Fruit fly (Drosophila melanogaster) whole organism, embryonic: ENCODE results near the gene Sox100B.

ENCODE experiments used
- B-H1 ChIP-seq: fragments of 200-800 bp; sonication (Bioruptor generic); IDR thresholded peaks from 3 replicates; pipeline ENCODE4 v1.3.6; 2022; ENCODE audit warnings: missing biosample characterization, missing genetic modification characterization
- BtbVII ChIP-seq: fragments of 200-800 bp; sonication (Bioruptor generic); optimal IDR thresholded peaks from 3 replicates; lab custom pipeline; 2017; ENCODE audit warnings: missing biosample characterization, mild to moderate bottlenecking, missing genetic modification characterization
- CG10565 ChIP-seq: fragments of 200-800 bp; sonication (Bioruptor generic); optimal IDR thresholded peaks from 3 replicates; lab custom pipeline; 2016; ENCODE audit warnings: missing biosample characterization, mild to moderate bottlenecking, missing genetic modification characterization
- CG1233 ChIP-seq: fragments of 200-800 bp; sonication (Bioruptor generic); optimal IDR thresholded peaks from 4 replicates; lab custom pipeline; 2018; ENCODE audit warnings: missing biosample characterization, mild to moderate bottlenecking, missing genetic modification characterization
- CG13296 ChIP-seq: fragments of 200-800 bp; sonication (Bioruptor generic); optimal IDR thresholded peaks from 3 replicates; lab custom pipeline; 2018; ENCODE audit warnings: missing biosample characterization, mild to moderate bottlenecking, missing genetic modification characterization
- CG13894 ChIP-seq: fragments of 200-800 bp; sonication (Bioruptor generic); optimal IDR thresholded peaks from 3 replicates; lab custom pipeline; 2018; ENCODE audit warnings: missing biosample characterization, mild to moderate bottlenecking, missing genetic modification characterization, moderate library complexity
- CG14965 ChIP-seq: fragments of 200-800 bp; sonication (Bioruptor generic); optimal IDR thresholded peaks from 2 replicates; lab custom pipeline; 2016; ENCODE audit warnings: missing biosample characterization, missing genetic modification characterization, borderline replicate concordance
- CG17328 ChIP-seq: fragments of 200-800 bp; sonication (Bioruptor generic); IDR thresholded peaks from 2 replicates; pipeline ENCODE4 v1.3.6; 2022; ENCODE audit warnings: missing biosample characterization, missing genetic modification characterization
- CG17361 ChIP-seq: fragments of 200-800 bp; sonication (Bioruptor generic); IDR thresholded peaks from 3 replicates; pipeline ENCODE4 v1.3.6; 2022; ENCODE audit warnings: missing biosample characterization, missing genetic modification characterization
- CG1832 ChIP-seq: fragments of 200-800 bp; sonication (Bioruptor generic); optimal IDR thresholded peaks from 2 replicates; lab custom pipeline; 2017; ENCODE audit warnings: missing biosample characterization, mild to moderate bottlenecking, missing genetic modification characterization, inconsistent platforms
- CG2120 ChIP-seq: fragments of 200-800 bp; sonication (Bioruptor generic); optimal IDR thresholded peaks from 3 replicates; lab custom pipeline; 2016; ENCODE audit warnings: missing biosample characterization, missing genetic modification characterization
- CG2678 ChIP-seq: fragments of 200-800 bp; sonication (Bioruptor generic); optimal IDR thresholded peaks from 3 replicates; lab custom pipeline; 2019; ENCODE audit warnings: missing biosample characterization, mild to moderate bottlenecking, missing genetic modification characterization, moderate library complexity
- CG31441 ChIP-seq: fragments of 200-800 bp; sonication (Bioruptor generic); IDR thresholded peaks from 2 replicates; pipeline ENCODE4 v1.3.6; 2022; ENCODE audit warnings: missing biosample characterization, missing genetic modification characterization
- CG32772 ChIP-seq: fragments of 200-800 bp; sonication (Bioruptor generic); IDR thresholded peaks from 2 replicates; pipeline ENCODE4 v1.3.6; 2022; ENCODE audit warnings: missing biosample characterization, missing genetic modification characterization
- CG34224 ChIP-seq: fragments of 200-800 bp; sonication (Bioruptor generic); IDR thresholded peaks from 3 replicates; pipeline ENCODE4 v1.3.6; 2022; ENCODE audit warnings: missing biosample characterization, missing genetic modification characterization; ENCODE audit not compliant: partially characterized antibody
- CG34376 ChIP-seq: fragments of 200-800 bp; sonication (Bioruptor generic); optimal IDR thresholded peaks from 2 replicates; lab custom pipeline; 2018; ENCODE audit warnings: missing biosample characterization, mild to moderate bottlenecking, missing genetic modification characterization
- CG4404 ChIP-seq: fragments of 200-800 bp; sonication (Bioruptor generic); IDR thresholded peaks from 2 replicates; pipeline ENCODE4 v1.3.6; 2022; ENCODE audit warnings: missing biosample characterization, missing genetic modification characterization
- CG4730 ChIP-seq: fragments of 200-800 bp; sonication (Bioruptor generic); IDR thresholded peaks from 2 replicates; pipeline ENCODE4 v1.3.6; 2022; ENCODE audit warnings: missing biosample characterization, missing genetic modification characterization
- CG6654 ChIP-seq: fragments of 200-800 bp; sonication (Bioruptor generic); optimal IDR thresholded peaks from 2 replicates; lab custom pipeline; 2017; ENCODE audit warnings: missing biosample characterization, mild to moderate bottlenecking, missing genetic modification characterization
- CG6791 ChIP-seq: fragments of 200-800 bp; sonication (Bioruptor generic); IDR thresholded peaks from 3 replicates; pipeline ENCODE4 v1.3.6; 2022; ENCODE audit warnings: missing biosample characterization, missing genetic modification characterization; ENCODE audit not compliant: partially characterized antibody
- CG7372 ChIP-seq: fragments of 200-800 bp; sonication (Bioruptor generic); IDR thresholded peaks from 2 replicates; pipeline ENCODE4 v1.3.6; 2022; ENCODE audit warnings: missing biosample characterization, missing genetic modification characterization
- CG7556 ChIP-seq: fragments of 200-800 bp; sonication (Bioruptor generic); optimal IDR thresholded peaks from 2 replicates; lab custom pipeline; 2017; ENCODE audit warnings: missing biosample characterization, mild to moderate bottlenecking, missing genetic modification characterization
- CTCF ChIP-seq: fragments of 200-800 bp; sonication (Bioruptor generic); optimal IDR thresholded peaks from 2 replicates; lab custom pipeline; 2017; ENCODE audit warnings: missing biosample characterization, mild to moderate bottlenecking, missing genetic modification characterization, moderate library complexity
- CkIIα-i1 ChIP-seq: fragments of 200-800 bp; sonication (Bioruptor generic); IDR thresholded peaks from 2 replicates; pipeline ENCODE4 v1.3.6; 2022; ENCODE audit warnings: missing biosample characterization, missing genetic modification characterization
- Dbx ChIP-seq: fragments of 200-800 bp; sonication (Bioruptor generic); IDR thresholded peaks from 3 replicates; pipeline ENCODE4 v1.3.6; 2022; ENCODE audit warnings: missing biosample characterization, missing genetic modification characterization
- Drgx ChIP-seq: fragments of 200-800 bp; sonication (Bioruptor generic); IDR thresholded peaks from 2 replicates; pipeline ENCODE4 v1.3.6; 2022; ENCODE audit warnings: missing biosample characterization, missing genetic modification characterization
- E2f2 ChIP-seq: fragments of 200-800 bp; sonication (Bioruptor generic); IDR thresholded peaks from 2 replicates; pipeline ENCODE4 v1.3.6; 2022; ENCODE audit warnings: missing biosample characterization, missing genetic modification characterization
- Fer1 ChIP-seq: fragments of 200-800 bp; sonication (Bioruptor generic); optimal IDR thresholded peaks from 2 replicates; lab custom pipeline; 2017; ENCODE audit warnings: missing biosample characterization, mild to moderate bottlenecking, missing genetic modification characterization
- Hr51 ChIP-seq, 2 experiments: fragments of 200-800 bp; sonication (Bioruptor generic); optimal IDR thresholded peaks; 2 replicates in 1 of 2; 3 replicates in 1 of 2; lab custom pipeline; 2016 to 2018; ENCODE audit warnings: missing biosample characterization in 2 of 2, missing genetic modification characterization in 2 of 2, mild to moderate bottlenecking in 1 of 2, moderate library complexity in 1 of 2
- Mes4 ChIP-seq: fragments of 200-800 bp; sonication (Bioruptor generic); optimal IDR thresholded peaks from 2 replicates; lab custom pipeline; 2016; ENCODE audit warnings: missing biosample characterization, missing genetic modification characterization
- Nf-YC ChIP-seq: fragments of 200-800 bp; optimal IDR thresholded peaks from 3 replicates; lab custom pipeline; 2019; ENCODE audit warnings: missing biosample characterization, mild to moderate bottlenecking, missing genetic modification characterization, moderate library complexity
- Rx ChIP-seq: fragments of 200-800 bp; sonication (Bioruptor generic); IDR thresholded peaks from 2 replicates; pipeline ENCODE4 v1.3.6; 2022; ENCODE audit warnings: missing biosample characterization, missing genetic modification characterization
- Sox102F ChIP-seq: fragments of 200-800 bp; sonication (Bioruptor generic); optimal IDR thresholded peaks from 2 replicates; lab custom pipeline; 2018; ENCODE audit warnings: missing biosample characterization, mild to moderate bottlenecking, missing genetic modification characterization, moderate library complexity
- cas ChIP-seq: fragments of 200-800 bp; sonication (Bioruptor generic); IDR thresholded peaks from 2 replicates; pipeline ENCODE4 v1.3.6; 2022; ENCODE audit warnings: missing biosample characterization, missing genetic modification characterization
- dati ChIP-seq: fragments of 200-800 bp; sonication (Bioruptor generic); IDR thresholded peaks from 2 replicates; pipeline ENCODE4 v1.3.6; 2022; ENCODE audit warnings: missing biosample characterization, missing genetic modification characterization
- dpn ChIP-seq, 2 experiments: fragments of 200-800 bp; sonication (Bioruptor generic); optimal IDR thresholded peaks; 3 replicates each; lab custom pipeline; 2016; ENCODE audit warnings: missing biosample characterization in 2 of 2, missing genetic modification characterization in 2 of 2
- gro ChIP-seq: fragments of 200-800 bp; sonication (Bioruptor generic); optimal IDR thresholded peaks from 2 replicates; lab custom pipeline; 2016; ENCODE audit warnings: missing biosample characterization, missing genetic modification characterization
- gsb-n ChIP-seq: fragments of 200-800 bp; sonication (Bioruptor generic); optimal IDR thresholded peaks from 3 replicates; lab custom pipeline; 2018; ENCODE audit warnings: missing biosample characterization, mild to moderate bottlenecking, missing genetic modification characterization
- her ChIP-seq: fragments of 200-800 bp; sonication (Bioruptor generic); optimal IDR thresholded peaks from 2 replicates; lab custom pipeline; 2016; ENCODE audit warnings: missing biosample characterization, missing genetic modification characterization
- luna ChIP-seq: fragments of 200-800 bp; sonication (Bioruptor generic); optimal IDR thresholded peaks from 2 replicates; lab custom pipeline; 2016; ENCODE audit warnings: missing biosample characterization, missing genetic modification characterization
- org-1 ChIP-seq: fragments of 200-800 bp; sonication (Bioruptor generic); optimal IDR thresholded peaks from 2 replicates; lab custom pipeline; 2017; ENCODE audit warnings: missing biosample characterization, missing genetic modification characterization
- pnt ChIP-seq: fragments of 200-800 bp; sonication (Bioruptor generic); optimal IDR thresholded peaks from 3 replicates; lab custom pipeline; 2016; ENCODE audit warnings: missing biosample characterization, missing genetic modification characterization
- pum ChIP-seq: fragments of 200-800 bp; sonication (Bioruptor generic); optimal IDR thresholded peaks from 2 replicates; lab custom pipeline; 2016; ENCODE audit warnings: missing biosample characterization, missing genetic modification characterization
- pzg ChIP-seq: fragments of 200-800 bp; sonication (Bioruptor generic); optimal IDR thresholded peaks from 3 replicates; lab custom pipeline; 2018; ENCODE audit warnings: missing biosample characterization, mild to moderate bottlenecking, missing genetic modification characterization, moderate library complexity
- ranshi ChIP-seq: fragments of 200-800 bp; sonication (Bioruptor generic); IDR thresholded peaks from 2 replicates; pipeline ENCODE4 v1.3.6; 2022; ENCODE audit warnings: missing biosample characterization, missing genetic modification characterization
- sd ChIP-seq: fragments of 200-800 bp; sonication (Bioruptor generic); optimal IDR thresholded peaks from 3 replicates; lab custom pipeline; 2018; ENCODE audit warnings: missing biosample characterization, mild to moderate bottlenecking, missing genetic modification characterization, moderate library complexity
- shn ChIP-seq: fragments of 200-800 bp; sonication (Bioruptor generic); optimal IDR thresholded peaks from 3 replicates; lab custom pipeline; 2016; ENCODE audit warnings: missing biosample characterization, missing genetic modification characterization
- slbo ChIP-seq: fragments of 200-800 bp; sonication (Bioruptor generic); IDR thresholded peaks from 2 replicates; pipeline ENCODE4 v1.3.6; 2022; ENCODE audit warnings: missing biosample characterization, missing genetic modification characterization
- tgo ChIP-seq: fragments of 200-800 bp; sonication (Bioruptor generic); IDR thresholded peaks from 3 replicates; pipeline ENCODE4 v1.3.6; 2022; ENCODE audit warnings: missing biosample characterization, missing genetic modification characterization
- twi ChIP-seq: fragments of 200-800 bp; optimal IDR thresholded peaks from 2 replicates; lab custom pipeline; 2019; ENCODE audit warnings: missing biosample characterization, mild to moderate bottlenecking, missing genetic modification characterization, moderate library complexity
- vvl ChIP-seq: fragments of 200-800 bp; sonication (Bioruptor generic); IDR thresholded peaks from 2 replicates; pipeline ENCODE4 v1.3.6; 2022; ENCODE audit warnings: missing biosample characterization, missing genetic modification characterization
- wor ChIP-seq: fragments of 200-800 bp; sonication (Bioruptor generic); IDR thresholded peaks from 2 replicates; pipeline ENCODE4 v1.3.6; 2022; ENCODE audit warnings: missing biosample characterization, missing genetic modification characterization

Gene Sox100B

DNA sequence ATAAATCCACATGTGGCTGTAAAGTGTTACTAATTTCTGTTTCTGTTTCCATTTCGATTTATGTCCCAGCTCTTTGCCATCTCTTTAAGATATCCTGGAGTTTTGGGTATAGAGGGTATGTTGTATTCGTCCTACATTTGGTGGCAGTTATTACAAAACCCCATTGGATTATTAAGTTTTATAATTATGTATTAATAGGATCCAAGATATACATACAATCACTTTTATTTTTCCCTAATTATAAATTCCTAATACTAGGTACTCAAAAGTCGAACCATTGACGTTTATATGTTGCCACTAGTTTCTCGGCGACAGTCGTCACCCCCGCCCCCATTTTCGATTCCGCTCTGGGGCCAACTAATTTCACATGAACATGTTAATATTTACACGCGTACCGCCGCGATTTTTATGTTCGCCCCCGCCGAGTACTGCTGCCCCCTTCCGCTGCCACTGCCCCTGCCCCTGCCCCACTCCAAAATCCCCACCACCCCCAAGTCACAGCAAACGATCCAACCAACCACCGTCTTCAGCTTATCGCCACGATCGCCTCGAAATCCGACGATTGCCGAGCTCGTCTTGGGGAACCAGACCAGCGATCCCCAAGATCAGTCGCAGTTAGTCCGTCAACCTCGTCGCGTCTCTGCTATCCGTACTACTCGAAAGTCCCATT, at the start of gene Sox100B (continued):
- TF ChIP-seq CG6654 = no peak
- TF ChIP-seq CG17328 (GFP tag; lab: Robert Waterston, UW) = peak; percentile 72
- TF ChIP-seq pum (GFP tag; lab: Kevin White, UChicago) = peak; percentile 18
- peak; percentile 66 for TF ChIP-seq Sox102F (GFP tag; lab: Kevin White, UChicago)
- peak; percentile 57 for TF ChIP-seq slbo
- TF ChIP-seq E2f2 (GFP tag; lab: Robert Waterston, UW) = peak; percentile 26; the same call in 1 of the 2 replicates
- peak; percentile 12 for TF ChIP-seq pnt
- peak in 1 of 2 experiments; percentile 49 for TF ChIP-seq Hr51 (GFP tag; optimal IDR thresholded peaks at IDR 0.05; lab: Kevin White, UChicago)
- peak; percentile 27 for TF ChIP-seq CG1233
- TF ChIP-seq CG2120 (GFP tag; lab: Kevin White, UChicago) = no peak
- no peak for TF ChIP-seq CTCF (GFP tag; lab: Kevin White, UChicago)
- no peak for TF ChIP-seq CG6791 (GFP tag; lab: Robert Waterston, UW)
- no peak for TF ChIP-seq luna (GFP tag; lab: Kevin White, UChicago)
- TF ChIP-seq Nf-YC (tag; lab: Kevin White, UChicago) = peak; percentile 83
- TF ChIP-seq CG7556 (GFP tag; lab: Kevin White, UChicago) = peak; percentile 49
- peak; percentile 22 for TF ChIP-seq org-1 (GFP tag; lab: Kevin White, UChicago)
- peak; percentile 70; the same call in 1 of the 2 replicates for TF ChIP-seq ranshi (GFP tag; lab: Robert Waterston, UW)
- TF ChIP-seq B-H1 (GFP tag; lab: Robert Waterston, UW) = 0 out of 3 replicates have a peak, but pooled peaks have one; percentile 38
- no peak for TF ChIP-seq dati
- no peak for TF ChIP-seq Drgx
- no peak for TF ChIP-seq Dbx (GFP tag; lab: Robert Waterston, UW)
- TF ChIP-seq tgo = peak; percentile 63; the same call in 2 of the 3 replicates
- no peak for TF ChIP-seq CG1832
- TF ChIP-seq her (GFP tag; lab: Kevin White, UChicago) = no peak
- no peak for TF ChIP-seq CkIIα-i1 (GFP tag; lab: Robert Waterston, UW)
- TF ChIP-seq BtbVII (GFP tag; lab: Kevin White, UChicago) = no peak
- TF ChIP-seq CG10565 (GFP tag; lab: Kevin White, UChicago) = no peak
- TF ChIP-seq CG32772 (GFP tag; lab: Robert Waterston, UW) = peak; percentile 74
- peak in 1 of 2 experiments; percentile 37 for TF ChIP-seq dpn (GFP tag; optimal IDR thresholded peaks at IDR 0.05; lab: Kevin White, UChicago)
- peak; percentile 71 for TF ChIP-seq CG2678 (tag; lab: Kevin White, UChicago)
- peak; percentile 42; the same call in 1 of the 2 replicates for TF ChIP-seq Rx (GFP tag; lab: Robert Waterston, UW)
- peak; percentile 81 for TF ChIP-seq gsb-n (tag; lab: Kevin White, UChicago)
- no peak for TF ChIP-seq pzg (GFP tag; lab: Kevin White, UChicago)
- no peak for TF ChIP-seq wor (GFP tag; lab: Robert Waterston, UW)
- TF ChIP-seq shn = no peak
- no peak for TF ChIP-seq CG14965
- TF ChIP-seq cas (GFP tag; lab: Robert Waterston, UW) = no peak
- TF ChIP-seq, all 482 proteins: peak for 231

DNA sequence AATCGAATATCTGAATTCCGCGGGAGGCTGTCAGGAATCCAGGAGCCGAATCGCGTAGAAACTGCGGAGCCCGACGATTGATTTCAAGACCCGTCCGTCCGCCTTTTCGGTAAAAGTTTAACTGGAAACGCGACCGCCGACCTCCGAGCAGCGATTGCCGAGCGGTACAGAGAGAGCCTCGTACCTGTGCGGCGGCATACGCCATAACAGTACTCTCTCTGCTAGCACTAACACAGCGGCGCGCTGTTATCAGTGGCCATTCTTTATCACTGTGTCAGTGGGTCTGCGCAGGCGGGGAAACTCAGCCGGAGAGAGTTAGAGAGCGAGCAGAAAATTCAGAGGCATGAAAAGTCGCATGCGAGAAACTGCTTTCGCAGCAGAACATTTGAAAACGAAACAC, 48.3 kb upstream of the Sox100B start, which contains the start of gene 5-HT7:
Gene 5-HT7, minus strand, starts transcription at position 161 of the 400 bp plus-strand sequence.
- no peak for TF ChIP-seq twi
- TF ChIP-seq CG13894 (tag; lab: Kevin White, UChicago) = peak; percentile 31
- peak; percentile 11; the same call in 1 of the 2 replicates for TF ChIP-seq ranshi (GFP tag; lab: Robert Waterston, UW)
- TF ChIP-seq her (GFP tag; lab: Kevin White, UChicago) = no peak
- no peak for TF ChIP-seq CG7372 (GFP tag; lab: Robert Waterston, UW)
- TF ChIP-seq gro (GFP tag; lab: Kevin White, UChicago) = no peak
- TF ChIP-seq CG4730 (GFP tag; lab: Robert Waterston, UW) = no peak
- no peak for TF ChIP-seq CG31441 (GFP tag; lab: Robert Waterston, UW)
- TF ChIP-seq sd (tag; lab: Kevin White, UChicago) = peak; percentile 10
- TF ChIP-seq CG13296 = no peak
- TF ChIP-seq CG34224 = peak; percentile 31; the same call in 2 of the 3 replicates
- TF ChIP-seq Mes4 (GFP tag; lab: Kevin White, UChicago) = no peak
- TF ChIP-seq vvl (GFP tag; lab: Robert Waterston, UW) = 0 out of 2 replicates have a peak, but pooled peaks have one; percentile 11
- TF ChIP-seq Dbx (GFP tag; lab: Robert Waterston, UW) = 0 out of 3 replicates have a peak, but pooled peaks have one; percentile 32
- TF ChIP-seq Fer1 (GFP tag; lab: Kevin White, UChicago) = no peak
- TF ChIP-seq CG34376 (GFP tag; lab: Kevin White, UChicago) = peak; percentile 39
- no peak for TF ChIP-seq CG4404 (GFP tag; lab: Robert Waterston, UW)
- TF ChIP-seq CG17361 (GFP tag; lab: Robert Waterston, UW) = no peak
